Fruit fly (Drosophila melanogaster): Measurements from ENCODE around the gene CG15864.
A peak's percentile ranks its signal among the peaks of the same experiment; 100 is the strongest.

The CG15864 gene

DNA sequence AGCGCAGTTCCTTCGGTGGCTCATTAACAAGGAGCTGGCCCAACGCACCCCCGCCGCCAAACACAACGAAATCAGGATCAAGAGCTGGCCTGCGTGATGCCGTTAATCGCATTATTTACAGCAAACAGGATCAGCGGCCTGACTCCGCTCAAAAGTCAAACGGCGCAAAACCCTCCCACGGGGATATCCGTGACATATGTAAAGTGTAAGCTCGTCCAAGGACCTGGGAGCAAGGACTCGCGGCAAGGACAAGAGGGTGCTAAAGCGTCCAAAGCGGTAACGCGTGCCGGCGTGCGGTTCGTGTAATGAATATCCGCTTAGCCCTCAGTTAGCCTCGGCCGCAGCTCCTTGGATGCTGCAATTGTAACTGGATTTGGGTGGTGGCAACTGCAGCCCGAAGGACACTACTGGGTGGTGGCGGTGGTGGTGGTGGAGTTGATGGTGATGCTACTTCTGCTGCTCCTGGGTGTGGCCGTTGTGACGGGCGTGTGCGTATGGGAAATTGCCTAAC is 22.7 kb upstream of the CG15864 start (continued):
- TF ChIP-seq CG8478 (optimal IDR thresholded peaks at IDR 0.05), result peak; percentile 11
- TF ChIP-seq CG11085 (GFP tag; IDR thresholded peaks at IDR 0.05), result no peak
- no peak for TF ChIP-seq mam (GFP tag; optimal IDR thresholded peaks at IDR 0.05)
- TF ChIP-seq oc (tag; optimal IDR thresholded peaks at IDR 0.05), result peak; percentile 94
- no peak for TF ChIP-seq CG9215 (GFP tag; IDR thresholded peaks at IDR 0.05)
- TF ChIP-seq kni (GFP tag; optimal IDR thresholded peaks at IDR 0.05), result peak; percentile 14
- no peak for TF ChIP-seq Dbx (GFP tag; IDR thresholded peaks at IDR 0.05)
- TF ChIP-seq CG32767 (GFP tag; IDR thresholded peaks at IDR 0.05), result no peak
- no peak for TF ChIP-seq sens (GFP tag)
- no peak for TF ChIP-seq sqz (GFP tag; optimal IDR thresholded peaks at IDR 0.05)
- TF ChIP-seq ems (GFP tag; optimal IDR thresholded peaks at IDR 0.05), result no peak
- TF ChIP-seq Dll (GFP tag; IDR thresholded peaks at IDR 0.05; ENCODE audit: partially characterized antibody), result no peak
- no peak for TF ChIP-seq chm (GFP tag; IDR thresholded peaks at IDR 0.05)
- no peak for TF ChIP-seq her (GFP tag; optimal IDR thresholded peaks at IDR 0.05)
- no peak for TF ChIP-seq Poxn (GFP tag; IDR thresholded peaks at IDR 0.05)
- TF ChIP-seq zen (tag; optimal IDR thresholded peaks at IDR 0.05), result no peak
- no peak for TF ChIP-seq wor (GFP tag; IDR thresholded peaks at IDR 0.05)
- no peak for TF ChIP-seq tap (tag; optimal IDR thresholded peaks at IDR 0.05)
- peak; percentile 12 for TF ChIP-seq gsb-n (tag; optimal IDR thresholded peaks at IDR 0.05)
- TF ChIP-seq CG14965 (GFP tag; optimal IDR thresholded peaks at IDR 0.05; ENCODE audit: borderline replicate concordance), result no peak
- TF ChIP-seq gcm (GFP tag; optimal IDR thresholded peaks at IDR 0.05), result no peak
- no peak for TF ChIP-seq NfI (GFP tag; optimal IDR thresholded peaks at IDR 0.05)
- no peak for TF ChIP-seq CG1233 (GFP tag; optimal IDR thresholded peaks at IDR 0.05)
- TF ChIP-seq Drgx (GFP tag; IDR thresholded peaks at IDR 0.05), result no peak
- no peak for TF ChIP-seq D19B (GFP tag; optimal IDR thresholded peaks at IDR 0.05)
- no peak for TF ChIP-seq CkIIα-i1 (GFP tag; IDR thresholded peaks at IDR 0.05)
- no peak for TF ChIP-seq ab (GFP tag; optimal IDR thresholded peaks at IDR 0.05)
- no peak for TF ChIP-seq CG17186 (GFP tag; optimal IDR thresholded peaks at IDR 0.05)
- no peak for TF ChIP-seq az2 (GFP tag; optimal IDR thresholded peaks at IDR 0.05)
- peak; percentile 83 for TF ChIP-seq pros (GFP tag; optimal IDR thresholded peaks at IDR 0.05)
- no peak for TF ChIP-seq stwl (tag; optimal IDR thresholded peaks at IDR 0.05)
- TF ChIP-seq sd (tag; optimal IDR thresholded peaks at IDR 0.05), result peak; percentile 4
- no peak for TF ChIP-seq ham (GFP tag; IDR thresholded peaks at IDR 0.05)
- no peak for TF ChIP-seq klu (GFP tag; IDR thresholded peaks at IDR 0.05)
- TF ChIP-seq CG8290 (GFP tag; optimal IDR thresholded peaks at IDR 0.05), result no peak
- TF ChIP-seq CG8290 (tag; optimal IDR thresholded peaks at IDR 0.05), result no peak
- TF ChIP-seq CG1832 (GFP tag; optimal IDR thresholded peaks at IDR 0.05), result no peak
- TF ChIP-seq run (tag; optimal IDR thresholded peaks at IDR 0.05), result peak; percentile 28
- TF ChIP-seq Hey (tag; optimal IDR thresholded peaks at IDR 0.05), result peak; percentile 99
- TF ChIP-seq ewg (GFP tag; optimal IDR thresholded peaks at IDR 0.05), result no peak
- TF ChIP-seq Atf-2 (GFP tag; optimal IDR thresholded peaks at IDR 0.05), result no peak
- no peak for TF ChIP-seq CG13123 (GFP tag; optimal IDR thresholded peaks at IDR 0.05)
- no peak for TF ChIP-seq CG4730 (GFP tag; IDR thresholded peaks at IDR 0.05)
- no peak for TF ChIP-seq zfh1 (GFP tag; IDR thresholded peaks at IDR 0.05)
- no peak for TF ChIP-seq phol (tag; optimal IDR thresholded peaks at IDR 0.05)
- TF ChIP-seq CG10654 (GFP tag; optimal IDR thresholded peaks at IDR 0.05), result no peak
- no peak for TF ChIP-seq CG3281 (GFP tag; optimal IDR thresholded peaks at IDR 0.05)
